Worm (Caenorhabditis elegans) whole organism, midembryonic: ENCODE data around the gene egl-27.

Experiments
- T22C8.4 ChIP-seq: fragments of 200-800 bp; sonication (Bioruptor generic); IDR thresholded peaks from 2 replicates; pipeline ENCODE4 v1.3.6; 2022; ENCODE audit warnings: missing genetic modification characterization, missing compliant biosample characterization
- cog-1 ChIP-seq: sonication (generic microtip); optimal IDR thresholded peaks from 2 replicates; lab custom pipeline; 2016; ENCODE audit warnings: missing genetic modification characterization, missing compliant biosample characterization
- flt-1 ChIP-seq: fragments of 200-800 bp; sonication (Bioruptor generic); IDR thresholded peaks from 2 replicates; pipeline ENCODE4 v1.3.6; 2022; ENCODE audit warnings: missing genetic modification characterization, missing compliant biosample characterization
- klf-2 ChIP-seq: fragments of 200-800 bp; sonication (Bioruptor generic); conservative IDR thresholded peaks from 2 replicates; pipeline ENCODE4 v1.3.6; 2022; ENCODE audit warnings: missing genetic modification reagents, missing genetic modification characterization, missing compliant biosample characterization
- med-1 ChIP-seq: sonication (generic microtip); optimal IDR thresholded peaks from 2 replicates; lab custom pipeline; 2017; ENCODE audit warnings: missing genetic modification characterization, mild to moderate bottlenecking, missing compliant biosample characterization, antibody characterized with exemption, missing genetic modification reagents; ENCODE audit not compliant: insufficient read depth
- ref-1 ChIP-seq: fragments of 200-800 bp; sonication (Bioruptor generic); conservative IDR thresholded peaks from 2 replicates; pipeline ENCODE4 v1.3.6; 2022; ENCODE audit warnings: missing genetic modification reagents, missing genetic modification characterization, missing compliant biosample characterization
- tab-1 ChIP-seq: fragments of 200-800 bp; sonication (Bioruptor generic); IDR thresholded peaks from 2 replicates; pipeline ENCODE4 v1.3.6; 2022; ENCODE audit warnings: missing genetic modification characterization, missing compliant biosample characterization
- ztf-23 ChIP-seq: fragments of 200-800 bp; sonication (Bioruptor generic); IDR thresholded peaks from 2 replicates; pipeline ENCODE4 v1.3.6; 2022; ENCODE audit warnings: missing genetic modification reagents, missing genetic modification characterization, missing compliant biosample characterization
- ztf-29 ChIP-seq: fragments of 200-800 bp; sonication (Bioruptor generic); IDR thresholded peaks from 2 replicates; pipeline ENCODE4 v1.3.6; 2022; ENCODE audit warnings: missing genetic modification reagents, missing genetic modification characterization, missing compliant biosample characterization

egl-27 gene

DNA sequence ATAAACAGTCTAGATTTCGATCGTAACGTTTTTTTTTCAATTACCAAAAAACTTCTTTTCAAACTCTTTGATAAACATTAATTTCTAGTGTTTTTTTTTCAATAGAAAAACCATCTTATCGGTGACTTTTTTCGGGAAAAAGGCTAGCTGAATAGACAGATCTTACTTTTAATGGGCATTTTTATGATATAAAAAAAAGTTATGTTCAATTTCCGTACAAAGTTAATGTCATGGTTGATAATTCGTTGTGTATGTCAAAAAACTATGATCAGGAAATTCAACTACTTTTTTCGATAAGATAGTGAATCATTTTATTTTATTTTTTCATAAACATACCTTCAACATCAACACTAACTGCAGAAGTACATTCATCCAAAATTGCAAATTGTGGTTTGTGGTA lies 49.8 kb downstream of the egl-27 start:
- TF ChIP-seq ref-1 = no peak
- TF ChIP-seq ztf-29 (GFP tag; lab: Robert Waterston, UW) = no peak
- no peak for TF ChIP-seq flt-1 (GFP tag; lab: Robert Waterston, UW)
- TF ChIP-seq tab-1 (GFP tag; lab: Robert Waterston, UW) = no peak
- TF ChIP-seq cog-1 (tag; lab: Kevin White, UChicago) = no peak
- TF ChIP-seq T22C8.4 (GFP tag; lab: Robert Waterston, UW) = no peak
- TF ChIP-seq ztf-23 = no peak

DNA sequence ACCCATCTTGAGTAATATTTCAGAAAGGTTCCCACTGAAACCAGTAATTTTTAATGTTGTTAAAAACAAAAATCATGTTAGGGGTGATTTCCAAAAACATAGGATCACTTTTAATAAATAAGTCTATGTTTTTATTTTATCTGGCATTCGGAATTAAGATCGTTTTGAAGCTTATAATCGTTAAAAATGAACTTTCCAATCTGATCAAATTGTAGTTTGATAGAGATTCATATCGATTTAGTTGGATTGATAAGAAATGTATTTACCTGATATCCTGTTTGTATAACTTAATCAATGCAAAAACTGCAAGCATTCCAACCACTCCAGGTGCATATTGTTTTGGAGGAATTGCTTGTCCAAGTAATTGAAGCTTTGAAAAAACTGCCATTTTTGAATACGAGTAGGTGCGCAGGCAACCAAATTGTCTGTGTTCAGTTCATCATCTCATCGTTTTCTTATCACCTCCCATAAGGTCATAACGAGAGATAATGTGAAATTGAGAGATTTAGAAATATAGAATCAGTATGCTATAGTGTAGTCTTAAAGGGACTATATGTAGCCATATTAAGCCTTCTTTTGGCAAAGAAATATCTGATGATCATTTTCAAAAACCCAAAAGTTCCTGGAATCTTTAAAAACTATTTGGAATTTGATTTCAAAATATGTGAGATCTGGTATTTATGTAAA lies 52.7 kb downstream of the egl-27 start, which contains the start of gene pmp-2:
TSS of gene pmp-2 (minus strand) at position 487 of the 687 bp plus-strand sequence.
- TF ChIP-seq T22C8.4 (GFP tag; lab: Robert Waterston, UW) (no peak), cog-1 (tag; lab: Kevin White, UChicago) (no peak), tab-1 (GFP tag; lab: Robert Waterston, UW) (no peak), ztf-23 (no peak), flt-1 (GFP tag; lab: Robert Waterston, UW) (no peak), klf-2 (no peak), med-1 (GFP tag; lab: Kevin White, UChicago) (no peak), ztf-29 (GFP tag; lab: Robert Waterston, UW) (no peak), ref-1 (no peak)

DNA sequence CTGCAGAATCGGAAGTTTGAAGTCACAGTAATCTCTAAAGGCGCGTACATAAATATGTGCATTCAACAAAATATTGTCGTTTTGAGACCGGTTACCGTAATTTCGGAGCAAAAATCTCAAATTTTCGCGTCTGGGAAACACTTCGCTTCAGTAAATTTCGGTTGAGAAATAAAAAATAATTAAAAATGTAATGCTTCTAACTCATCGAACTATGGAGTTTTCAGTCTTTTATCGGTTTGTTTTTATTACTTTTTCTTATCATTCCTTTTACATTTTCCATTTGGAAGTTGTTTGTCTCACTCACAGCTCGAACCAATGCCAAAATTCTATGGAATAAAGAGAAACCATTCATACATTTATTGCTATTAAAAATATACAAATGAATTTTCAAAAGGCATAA lies 53.4 kb downstream of the egl-27 start:
- TF ChIP-seq T22C8.4 (GFP tag; lab: Robert Waterston, UW) = no peak
- no peak for TF ChIP-seq ztf-23
- TF ChIP-seq ztf-29 (GFP tag; lab: Robert Waterston, UW) = no peak
- TF ChIP-seq tab-1 (GFP tag; lab: Robert Waterston, UW) = no peak
- TF ChIP-seq cog-1 (tag; lab: Kevin White, UChicago) = no peak
- TF ChIP-seq klf-2 = no peak
- TF ChIP-seq ref-1 = no peak
- no peak for TF ChIP-seq flt-1 (GFP tag; lab: Robert Waterston, UW)
- TF ChIP-seq med-1 (GFP tag; lab: Kevin White, UChicago) = no peak

DNA sequence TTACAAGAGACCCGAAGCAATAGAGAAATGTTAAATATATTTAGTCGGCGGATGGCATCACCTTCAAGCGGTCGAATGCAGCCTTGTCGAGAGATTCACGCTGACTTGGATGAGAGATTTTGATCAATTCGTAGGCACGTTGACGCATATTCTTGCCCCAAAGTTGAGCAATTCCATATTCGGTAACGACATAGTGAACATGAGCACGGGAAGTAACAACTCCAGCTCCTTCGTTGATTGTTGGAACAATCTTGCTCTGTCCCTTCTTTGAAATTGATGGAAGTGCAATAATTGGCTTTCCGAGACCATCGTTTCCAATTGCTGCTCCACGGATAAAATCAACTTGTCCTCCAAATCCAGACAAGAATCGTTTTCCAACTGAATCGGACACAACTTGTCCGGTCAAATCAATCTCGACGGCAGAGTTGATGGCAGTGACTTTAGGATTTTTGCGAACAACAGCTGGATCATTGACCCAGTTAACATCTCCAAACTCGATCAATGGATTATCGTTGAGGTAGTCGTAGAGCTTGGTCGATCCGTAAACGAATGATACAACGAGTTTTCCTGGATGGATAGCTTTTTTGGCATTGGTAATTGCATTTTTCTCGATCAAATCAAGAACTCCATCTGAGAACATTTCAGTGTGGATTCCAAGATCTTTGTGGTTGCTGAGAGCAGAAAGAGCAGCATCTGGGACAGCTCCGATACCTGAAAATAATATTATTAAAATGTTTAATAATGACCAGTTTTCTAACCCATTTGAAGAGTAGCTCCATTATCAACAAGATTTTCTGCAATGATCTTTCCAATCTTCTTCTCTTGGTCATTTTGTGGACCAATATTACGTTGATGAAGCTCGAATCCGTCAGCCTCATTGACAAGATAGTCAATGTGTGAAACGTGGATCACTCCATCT lies 54.1 kb downstream of the egl-27 start:
- no peak for TF ChIP-seq T22C8.4 (GFP tag; lab: Robert Waterston, UW)
- TF ChIP-seq cog-1 (tag; lab: Kevin White, UChicago) = no peak
- TF ChIP-seq ztf-23 = no peak
- no peak for TF ChIP-seq ztf-29 (GFP tag; lab: Robert Waterston, UW)
- no peak for TF ChIP-seq flt-1 (GFP tag; lab: Robert Waterston, UW)
- no peak for TF ChIP-seq ref-1
- no peak for TF ChIP-seq klf-2
- no peak for TF ChIP-seq tab-1 (GFP tag; lab: Robert Waterston, UW)
- no peak for TF ChIP-seq med-1 (GFP tag; lab: Kevin White, UChicago)

DNA sequence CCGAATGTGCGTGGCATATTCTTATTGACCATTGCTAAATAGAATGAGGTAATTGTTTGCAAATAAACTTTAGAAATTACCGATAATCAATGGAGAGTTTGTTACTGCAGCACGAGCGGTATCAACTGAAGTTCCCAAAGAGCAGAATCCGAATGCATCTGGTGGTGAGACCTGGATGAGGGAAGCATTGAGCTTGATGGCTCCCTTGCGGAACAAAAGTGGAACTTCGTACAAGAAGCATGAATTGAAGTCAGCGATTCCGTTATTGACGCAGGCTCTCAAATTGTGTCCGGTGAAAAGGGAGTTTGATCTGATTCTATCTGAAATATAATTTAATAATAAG lies 54.7 kb downstream of the egl-27 start:
- TF ChIP-seq flt-1 (GFP tag; lab: Robert Waterston, UW) = no peak
- no peak for TF ChIP-seq ref-1

DNA sequence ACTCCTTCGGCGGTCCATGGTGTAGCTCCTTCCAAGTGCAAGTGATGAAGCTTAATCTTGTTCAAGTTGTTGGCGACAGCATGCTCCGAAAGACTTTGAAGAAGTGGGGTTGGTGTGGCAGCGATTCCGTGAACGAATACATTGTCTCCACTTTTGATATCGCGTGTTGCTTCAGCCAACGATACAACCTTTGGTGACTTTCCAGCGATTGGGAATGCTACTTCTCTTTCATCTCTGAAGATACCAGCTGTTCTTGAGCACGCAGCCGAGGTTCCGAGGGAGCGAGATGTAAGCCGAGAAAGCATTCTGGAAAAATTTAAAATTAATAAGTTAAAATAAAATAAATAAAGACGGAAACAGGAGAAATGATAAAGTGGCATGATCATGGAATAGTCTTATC lies 55.3 kb downstream of the egl-27 start, which contains the start of gene acer-1:
TSS of gene acer-1 (minus strand) at position 306 of the 400 bp plus-strand sequence.
- TF ChIP-seq ref-1 (no peak), klf-2 (no peak), tab-1 (GFP tag; lab: Robert Waterston, UW) (no peak), med-1 (GFP tag; lab: Kevin White, UChicago) (no peak), flt-1 (GFP tag; lab: Robert Waterston, UW) (no peak), cog-1 (tag; lab: Kevin White, UChicago) (no peak), ztf-23 (no peak), ztf-29 (GFP tag; lab: Robert Waterston, UW) (no peak), T22C8.4 (GFP tag; lab: Robert Waterston, UW) (no peak)

DNA sequence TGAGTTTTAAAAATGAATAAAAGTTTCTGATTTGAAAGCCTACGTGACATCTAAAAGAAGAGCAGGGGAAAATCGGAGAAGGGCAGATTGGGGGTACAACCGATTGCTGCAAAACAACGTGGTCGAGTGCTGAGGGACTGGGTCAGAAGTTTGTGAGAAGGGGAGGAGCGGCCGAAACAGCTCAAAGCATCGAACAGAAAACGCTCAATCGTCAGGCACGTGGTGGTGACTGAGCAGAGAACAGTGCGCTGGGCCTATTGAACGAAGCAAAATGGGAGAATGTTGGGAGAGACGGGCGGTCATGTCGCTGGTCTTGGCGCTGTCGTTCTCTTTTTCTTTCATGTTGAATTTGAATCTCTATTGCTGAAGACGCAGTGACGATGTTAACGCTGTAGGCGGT lies 56.4 kb downstream of the egl-27 start:
- TF ChIP-seq ref-1 (no peak), ztf-29 (GFP tag; lab: Robert Waterston, UW) (no peak), cog-1 (tag; lab: Kevin White, UChicago) (no peak), flt-1 (GFP tag; lab: Robert Waterston, UW) (no peak), ztf-23 (no peak), tab-1 (GFP tag; lab: Robert Waterston, UW) (no peak), T22C8.4 (GFP tag; lab: Robert Waterston, UW) (no peak), med-1 (GFP tag; lab: Kevin White, UChicago) (no peak), klf-2 (no peak)

DNA sequence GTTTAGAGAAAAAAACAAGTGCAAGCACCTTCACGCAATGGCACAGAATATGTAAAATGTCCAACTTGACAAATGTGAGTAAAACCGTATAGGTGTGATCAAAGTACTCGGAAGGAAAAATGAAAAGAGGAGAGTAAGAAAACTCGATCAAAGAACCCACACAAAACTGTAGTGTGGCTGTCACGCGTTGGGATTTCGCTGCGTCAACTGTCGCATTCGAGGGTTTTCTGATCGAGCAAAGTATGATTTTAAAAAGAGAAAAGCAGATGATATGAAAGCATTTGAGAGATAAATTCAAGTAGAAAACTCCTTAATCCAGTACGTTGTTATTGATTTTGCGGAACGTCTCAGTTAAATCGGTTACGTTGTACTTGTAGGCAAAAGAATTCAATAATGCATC lies 57.0 kb downstream of the egl-27 start:
- TF ChIP-seq T22C8.4 (GFP tag; lab: Robert Waterston, UW) (no peak), klf-2 (no peak), ref-1 (no peak), cog-1 (tag; lab: Kevin White, UChicago) (no peak), ztf-29 (GFP tag; lab: Robert Waterston, UW) (no peak), tab-1 (GFP tag; lab: Robert Waterston, UW) (no peak), flt-1 (GFP tag; lab: Robert Waterston, UW) (no peak), med-1 (GFP tag; lab: Kevin White, UChicago) (no peak), ztf-23 (no peak)

DNA sequence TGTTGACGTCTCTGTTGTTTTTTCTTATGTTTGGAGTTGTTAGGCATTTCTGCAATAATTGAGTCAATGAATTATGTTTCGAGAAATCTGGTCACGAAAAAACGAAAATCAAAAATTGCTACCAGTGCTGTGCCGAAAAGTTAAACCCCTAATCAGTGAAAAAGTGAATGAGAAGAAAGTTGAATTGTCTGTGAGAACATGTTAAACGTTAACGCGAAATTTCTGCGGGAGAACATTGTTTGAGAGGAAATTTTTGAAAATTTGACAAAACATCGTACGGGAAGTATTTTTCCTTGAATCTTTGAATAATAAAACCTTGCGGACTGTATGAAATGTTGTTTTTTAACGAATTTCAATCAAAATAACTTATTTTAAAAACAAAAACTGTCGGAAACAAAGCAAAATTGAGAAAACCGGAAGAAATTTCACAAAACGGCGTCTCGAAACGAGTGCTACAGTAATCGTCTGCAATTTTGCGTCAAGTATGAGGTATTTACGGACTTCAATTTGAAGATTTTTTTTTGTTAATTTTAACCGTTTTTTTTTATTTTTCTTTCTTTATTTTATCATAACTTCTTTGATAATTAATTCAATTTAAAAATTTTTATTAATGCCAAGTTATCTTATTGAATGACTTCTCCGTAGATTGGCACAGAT lies 58.9 kb downstream of the egl-27 start, which contains the start of gene adal-1:
TSS of gene adal-1 (minus strand) at position 51 of the 657 bp plus-strand sequence.
- TF ChIP-seq med-1 (GFP tag; lab: Kevin White, UChicago) = no peak
- no peak for TF ChIP-seq T22C8.4 (GFP tag; lab: Robert Waterston, UW)
- no peak for TF ChIP-seq ztf-23
- TF ChIP-seq ztf-29 (GFP tag; lab: Robert Waterston, UW) = no peak
- TF ChIP-seq cog-1 (tag; lab: Kevin White, UChicago) = no peak
- TF ChIP-seq ref-1 = no peak
- no peak for TF ChIP-seq flt-1 (GFP tag; lab: Robert Waterston, UW)
- TF ChIP-seq klf-2 = no peak
- TF ChIP-seq tab-1 (GFP tag; lab: Robert Waterston, UW) = no peak
